Worm (Caenorhabditis elegans) whole organism, L4 larva: ENCODE data around the gene cutl-9.

Experiments used
- aha-1 ChIP-seq: fragments of 150-350 bp; peaks from one replicate; lab custom pipeline; 2014; ENCODE audit warnings: missing biosample characterization, missing genetic modification characterization
- ama-1 ChIP-seq: fragments of 150-350 bp; optimal IDR thresholded peaks from 2 replicates; lab custom pipeline; 2014; ENCODE audit warnings: inconsistent platforms, mixed read lengths
- dmd-9 ChIP-seq: fragments of 200-800 bp; sonication (Bioruptor generic); IDR thresholded peaks from 2 replicates; pipeline ENCODE4 v1.3.6; 2022; ENCODE audit warnings: missing genetic modification reagents, missing genetic modification characterization, missing compliant biosample characterization
- lin-15B ChIP-seq: fragments of 150-350 bp; sonication (generic microtip); optimal IDR thresholded peaks from 3 replicates; lab custom pipeline; 2014; ENCODE audit warnings: missing biosample characterization, missing genetic modification characterization
- mep-1 ChIP-seq: fragments of 150-350 bp; sonication (generic microtip); optimal IDR thresholded peaks from 3 replicates; lab custom pipeline; 2014; ENCODE audit warnings: missing biosample characterization, missing genetic modification characterization
- nhr-77 ChIP-seq: fragments of 150-350 bp; optimal IDR thresholded peaks from 2 replicates; lab custom pipeline; 2014; ENCODE audit warnings: missing biosample characterization, missing genetic modification characterization
- zip-11 ChIP-seq: fragments of 200-800 bp; sonication (Bioruptor generic); IDR thresholded peaks from 2 replicates; pipeline ENCODE4 v1.3.6; 2022; ENCODE audit warnings: missing genetic modification characterization, missing compliant biosample characterization

- TF ChIP-seq dmd-9 (no peak), lin-15B (tag; lab: Kevin White, UChicago) (no peak), ama-1 (lab: Kevin White, UChicago) (no peak), nhr-77 (no peak), aha-1 (tag; lab: Kevin White, UChicago) (peak; percentile 86), mep-1 (tag; lab: Kevin White, UChicago) (no peak), zip-11 (GFP tag; lab: Robert Waterston, UW) (no peak)
These were observed 40.2 kb downstream of the cutl-9 start for ce11 chrII:10662279-10662678.
